Worm (Caenorhabditis elegans): ENCODE results near the gene T04F3.1.

T04F3.1 gene

ce11 chrV:11751480-11751879, 11.6 kb downstream of the T04F3.1 start:
- TF ChIP-seq tbx-8 (GFP tag; optimal IDR thresholded peaks at IDR 0.05) (no peak), lsy-2 (tag; optimal IDR thresholded peaks at IDR 0.05) (no peak), blmp-1 (tag; optimal IDR thresholded peaks at IDR 0.05) (no peak), ceh-43 (GFP tag; optimal IDR thresholded peaks at IDR 0.05) (no peak), unc-39 (tag; optimal IDR thresholded peaks at IDR 0.05) (no peak), elt-1 (tag; optimal IDR thresholded peaks at IDR 0.05; ENCODE audit: borderline replicate concordance, insufficient read depth) (no peak), bed-3 (GFP tag; optimal IDR thresholded peaks at IDR 0.05) (no peak), sptf-1 (tag; optimal IDR thresholded peaks at IDR 0.05) (no peak), drap-1 (GFP tag; optimal IDR thresholded peaks at IDR 0.05) (no peak), nhr-76 (tag; optimal IDR thresholded peaks at IDR 0.05) (no peak)

- no peak for TF ChIP-seq nhr-28 (tag; optimal IDR thresholded peaks at IDR 0.05)
Measured at ce11 chrV:11755848-11756247, 16.0 kb downstream of the T04F3.1 start.

ce11 chrV:11757358-11757757, 17.5 kb downstream of the T04F3.1 start, which contains the start of gene smoc-1:
Gene smoc-1 (plus strand): TSS chrV:11757658.
- no peak for TF ChIP-seq unc-62 (GFP tag; optimal IDR thresholded peaks at IDR 0.05)

- TF ChIP-seq drap-1 (GFP tag; optimal IDR thresholded peaks at IDR 0.05) (no peak), ceh-39 (tag; optimal IDR thresholded peaks at IDR 0.05) (no peak), hlh-1 (tag; optimal IDR thresholded peaks at IDR 0.05) (no peak), unc-120 (tag; optimal IDR thresholded peaks at IDR 0.05; ENCODE audit: poor library complexity, severe bottlenecking) (no peak), ham-2 (GFP tag; optimal IDR thresholded peaks at IDR 0.05) (no peak), ceh-83 (GFP tag; optimal IDR thresholded peaks at IDR 0.05) (no peak), flh-1 (GFP tag; optimal IDR thresholded peaks at IDR 0.05) (no peak), mls-2 (tag; optimal IDR thresholded peaks at IDR 0.05) (no peak), nhr-237 (tag; optimal IDR thresholded peaks at IDR 0.05) (no peak), elt-3 (tag; optimal IDR thresholded peaks at IDR 0.05) (no peak), sem-2 (GFP tag; optimal IDR thresholded peaks at IDR 0.05) (no peak), nhr-76 (tag; optimal IDR thresholded peaks at IDR 0.05) (no peak), tbx-8 (GFP tag; optimal IDR thresholded peaks at IDR 0.05) (no peak), pha-4 (tag; optimal IDR thresholded peaks at IDR 0.05) (no peak), lin-32 (GFP tag; optimal IDR thresholded peaks at IDR 0.05) (no peak), nhr-28 (tag; optimal IDR thresholded peaks at IDR 0.05) (no peak), M03D4.4 (tag; optimal IDR thresholded peaks at IDR 0.05) (no peak), blmp-1 (tag; optimal IDR thresholded peaks at IDR 0.05) (no peak), snpc-4 (tag; optimal IDR thresholded peaks at IDR 0.05) (no peak), sptf-1 (tag; optimal IDR thresholded peaks at IDR 0.05) (no peak)
Measured at ce11 chrV:11758635-11759034, 18.8 kb downstream of the T04F3.1 start, which contains the start of gene T04F3.3. Gene T04F3.3 (plus strand): TSS chrV:11758935.

ce11 chrV:11760371-11760770, 20.5 kb downstream of the T04F3.1 start, which contains the start of gene T04F3.5:
Gene T04F3.5 (plus strand): TSS chrV:11760671.
- TF ChIP-seq ceh-39 (tag; optimal IDR thresholded peaks at IDR 0.05) (no peak), bed-3 (GFP tag; optimal IDR thresholded peaks at IDR 0.05) (no peak)

ce11 chrV:11762863-11763262, 23.0 kb downstream of the T04F3.1 start, which contains the start of gene T04F3.4:
Gene T04F3.4 (minus strand): TSS chrV:11763049.
- no peak for TF ChIP-seq sptf-1 (tag; optimal IDR thresholded peaks at IDR 0.05)
- no peak for TF ChIP-seq mls-2 (tag; optimal IDR thresholded peaks at IDR 0.05)
- no peak for TF ChIP-seq mep-1 (tag; optimal IDR thresholded peaks at IDR 0.05)
- no peak for TF ChIP-seq unc-62 (GFP tag; optimal IDR thresholded peaks at IDR 0.05)
- TF ChIP-seq flh-1 (GFP tag; optimal IDR thresholded peaks at IDR 0.05), result no peak
- no peak for TF ChIP-seq drap-1 (GFP tag; optimal IDR thresholded peaks at IDR 0.05)
- TF ChIP-seq sem-2 (GFP tag; optimal IDR thresholded peaks at IDR 0.05), result no peak
- TF ChIP-seq ceh-39 (tag; optimal IDR thresholded peaks at IDR 0.05), result no peak
- TF ChIP-seq unc-39 (tag; optimal IDR thresholded peaks at IDR 0.05), result no peak
- TF ChIP-seq nhr-12 (tag; optimal IDR thresholded peaks at IDR 0.05), result no peak
